Fruit fly (Drosophila melanogaster): ENCODE data around the gene CG32683.
A peak's percentile ranks its signal among the peaks of the same experiment; 100 is the strongest.

CG32683 gene

DNA sequence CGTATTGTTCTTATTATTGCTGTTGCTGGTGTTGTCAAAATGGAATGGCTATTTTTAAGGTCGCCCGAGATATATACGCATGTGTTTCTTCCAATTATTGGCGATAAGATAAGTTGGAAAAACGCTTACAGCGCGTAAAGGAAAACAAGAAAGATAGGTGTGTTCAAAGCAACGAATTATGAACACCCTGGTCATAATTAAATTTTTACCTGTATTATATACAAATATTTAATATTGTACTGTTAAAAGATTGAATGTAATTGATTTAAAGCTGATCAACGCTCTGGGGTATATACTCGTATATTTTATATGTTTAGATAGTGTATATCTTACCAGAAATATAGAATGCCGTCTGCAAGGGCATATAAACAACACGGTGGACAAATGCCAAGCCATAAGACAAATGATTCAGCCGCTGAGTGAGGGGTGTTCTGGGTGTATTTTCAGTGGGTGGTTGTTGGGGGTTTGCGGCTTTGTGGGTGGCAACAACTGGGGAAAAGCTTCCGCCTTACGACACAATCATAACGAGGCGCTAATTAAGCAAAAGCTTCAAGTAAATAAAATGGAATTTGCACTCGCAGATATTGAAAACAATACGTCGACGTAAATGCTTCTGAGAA lies 57.1 kb downstream of the CG32683 start (continued):
- TF ChIP-seq CG10147 (GFP tag; optimal IDR thresholded peaks at IDR 0.05) (peak; percentile 18), CG8388 (GFP tag; optimal IDR thresholded peaks at IDR 0.05) (no peak), CG31441 (GFP tag; IDR thresholded peaks at IDR 0.05) (0 out of 2 replicates have a peak, but pooled peaks have one; percentile 27), trh (GFP tag; optimal IDR thresholded peaks at IDR 0.05) (no peak), fru (optimal IDR thresholded peaks at IDR 0.05) (no peak), nom (GFP tag; optimal IDR thresholded peaks at IDR 0.05) (no peak), Bteb2 (GFP tag; optimal IDR thresholded peaks at IDR 0.05) (no peak), CG13287 (GFP tag; IDR thresholded peaks at IDR 0.05; ENCODE audit: partially characterized antibody) (no peak), bsh (GFP tag; optimal IDR thresholded peaks at IDR 0.05) (no peak), CG4282 (GFP tag; optimal IDR thresholded peaks at IDR 0.05) (no peak), CG1792 (GFP tag; optimal IDR thresholded peaks at IDR 0.05) (no peak), CG1832 (GFP tag; optimal IDR thresholded peaks at IDR 0.05) (no peak), CG30431 (GFP tag; optimal IDR thresholded peaks at IDR 0.05) (no peak), CG6272 (GFP tag; IDR thresholded peaks at IDR 0.05) (no peak), CG8765 (GFP tag; IDR thresholded peaks at IDR 0.05) (no peak), HLH3B (GFP tag; IDR thresholded peaks at IDR 0.05) (no peak), hth (optimal IDR thresholded peaks at IDR 0.05) (no peak), gem (tag; optimal IDR thresholded peaks at IDR 0.05) (peak; percentile 50), amos (GFP tag; IDR thresholded peaks at IDR 0.05; ENCODE audit: partially characterized antibody) (no peak), luna (GFP tag; optimal IDR thresholded peaks at IDR 0.05) (no peak), crc (GFP tag; optimal IDR thresholded peaks at IDR 0.05) (no peak), gce (GFP tag; IDR thresholded peaks at IDR 0.05) (no peak), CG4730 (GFP tag; IDR thresholded peaks at IDR 0.05) (peak; percentile 21; the same call in 1 of the 2 replicates), dan (GFP tag; IDR thresholded peaks at IDR 0.05) (no peak), CG17186 (GFP tag; optimal IDR thresholded peaks at IDR 0.05) (no peak), CG1233 (GFP tag; optimal IDR thresholded peaks at IDR 0.05) (no peak), fd96Cb (tag; optimal IDR thresholded peaks at IDR 0.05) (no peak), chinmo (GFP tag; IDR thresholded peaks at IDR 0.05; ENCODE audit: partially characterized antibody) (no peak), CG8359 (GFP tag; optimal IDR thresholded peaks at IDR 0.05; ENCODE audit: borderline replicate concordance) (no peak), ase (GFP tag; IDR thresholded peaks at IDR 0.05) (no peak), Abd-B (GFP tag; optimal IDR thresholded peaks at IDR 0.05) (no peak), kah (GFP tag; optimal IDR thresholded peaks at IDR 0.05) (no peak), Taf1 (GFP tag; IDR thresholded peaks at IDR 0.05) (peak; percentile 30; the same call in 1 of the 2 replicates), CG7839 (tag; optimal IDR thresholded peaks at IDR 0.05) (peak; percentile 71), Hey (tag; optimal IDR thresholded peaks at IDR 0.05) (no peak), CG15696 (tag; optimal IDR thresholded peaks at IDR 0.05) (no peak), Dip2 (GFP tag; IDR thresholded peaks at IDR 0.05) (no peak), trem (tag; optimal IDR thresholded peaks at IDR 0.05) (no peak), CG13894 (tag; optimal IDR thresholded peaks at IDR 0.05) (peak; percentile 4), CG10979 (tag; optimal IDR thresholded peaks at IDR 0.05) (no peak), Kr (GFP tag; optimal IDR thresholded peaks at IDR 0.05) (no peak), Opbp (GFP tag; IDR thresholded peaks at IDR 0.05; ENCODE audit: partially characterized antibody) (no peak), CG2120 (GFP tag; optimal IDR thresholded peaks at IDR 0.05) (peak; percentile 43), CG12104 (GFP tag; optimal IDR thresholded peaks at IDR 0.05) (no peak), CG1024 (GFP tag; IDR thresholded peaks at IDR 0.05) (no peak), Bgb (GFP tag; IDR thresholded peaks at IDR 0.05; ENCODE audit: partially characterized antibody) (no peak), disco-r (GFP tag; optimal IDR thresholded peaks at IDR 0.05) (no peak), Atf6 (GFP tag; IDR thresholded peaks at IDR 0.05) (peak; percentile 74), aop (GFP tag; IDR thresholded peaks at IDR 0.05) (no peak), CG16863 (GFP tag; optimal IDR thresholded peaks at IDR 0.05) (no peak), BEAF-32 (GFP tag; optimal IDR thresholded peaks at IDR 0.05) (no peak)

Data from whole organism, embryonic.